Fruit fly (Drosophila melanogaster): Measurements from ENCODE around the gene CG6621.

Gene CG6621

dm6 chr3R:10872148-10872783 is 21.1 kb downstream of the CG6621 start, which contains the start of gene Fdh (continued):
- TF ChIP-seq Hmr (GFP tag; optimal IDR thresholded peaks at IDR 0.05) (peak; percentile 64), cg (GFP tag; optimal IDR thresholded peaks at IDR 0.05) (no peak), CG7928 (GFP tag; optimal IDR thresholded peaks at IDR 0.05) (no peak), Max (GFP tag; optimal IDR thresholded peaks at IDR 0.05) (peak; percentile 45), gce (GFP tag; IDR thresholded peaks at IDR 0.05) (0 out of 3 replicates have a peak, but pooled peaks have one; percentile 28), CG11085 (GFP tag; IDR thresholded peaks at IDR 0.05) (no peak), CG7556 (GFP tag; optimal IDR thresholded peaks at IDR 0.05) (peak; percentile 56), slou (GFP tag; optimal IDR thresholded peaks at IDR 0.05) (peak; percentile 5), trh (GFP tag; optimal IDR thresholded peaks at IDR 0.05) (no peak), peb (GFP tag; IDR thresholded peaks at IDR 0.05) (no peak), sisA (GFP tag; IDR thresholded peaks at IDR 0.05) (no peak), prd (optimal IDR thresholded peaks at IDR 0.05) (no peak), prd (GFP tag; IDR thresholded peaks at IDR 0.05) (0 out of 3 replicates have a peak, but pooled peaks have one; percentile 16), az2 (GFP tag; optimal IDR thresholded peaks at IDR 0.05) (peak; percentile 22), bsh (GFP tag; optimal IDR thresholded peaks at IDR 0.05) (peak in 1 of 2 experiments; percentile 59), CG1602 (GFP tag; optimal IDR thresholded peaks at IDR 0.05) (peak; percentile 58), HLH3B (GFP tag; IDR thresholded peaks at IDR 0.05) (peak; percentile 37; the same call in 1 of the 2 replicates), odd (GFP tag; optimal IDR thresholded peaks at IDR 0.05) (peak; percentile 62), CG14710 (tag; optimal IDR thresholded peaks at IDR 0.05) (peak; percentile 85), Bteb2 (GFP tag; optimal IDR thresholded peaks at IDR 0.05) (no peak), CG30431 (GFP tag; optimal IDR thresholded peaks at IDR 0.05) (no peak), CG8388 (GFP tag; optimal IDR thresholded peaks at IDR 0.05) (peak; percentile 61), CG6854 (GFP tag; optimal IDR thresholded peaks at IDR 0.05) (no peak), CG10431 (GFP tag; optimal IDR thresholded peaks at IDR 0.05) (peak; percentile 45), cato (GFP tag; optimal IDR thresholded peaks at IDR 0.05; ENCODE audit: borderline replicate concordance) (peak; percentile 35), CG8281 (tag; optimal IDR thresholded peaks at IDR 0.05) (no peak), CG18476 (GFP tag; optimal IDR thresholded peaks at IDR 0.05) (peak; percentile 51), CG31224 (GFP tag; IDR thresholded peaks at IDR 0.05) (no peak), CG8359 (GFP tag; optimal IDR thresholded peaks at IDR 0.05; ENCODE audit: borderline replicate concordance) (no peak), Hsf (GFP tag; optimal IDR thresholded peaks at IDR 0.05) (peak; percentile 38)

dm6 chr3R:10870561-10870960 is 22.8 kb downstream of the CG6621 start:
- no peak for TF ChIP-seq D19B (GFP tag; optimal IDR thresholded peaks at IDR 0.05)
- TF ChIP-seq CG34376 (GFP tag; optimal IDR thresholded peaks at IDR 0.05) = peak; percentile 20
- TF ChIP-seq sug (tag; optimal IDR thresholded peaks at IDR 0.05) = peak; percentile 92
- TF ChIP-seq sens (GFP tag) = peak; percentile 37
- TF ChIP-seq CG11247 (GFP tag; IDR thresholded peaks at IDR 0.05) = no peak
- TF ChIP-seq Pdp1 (GFP tag; optimal IDR thresholded peaks at IDR 0.05) = peak in 1 of 2 experiments; percentile 58
- TF ChIP-seq gsb-n (tag; optimal IDR thresholded peaks at IDR 0.05) = no peak
- TF ChIP-seq Hr78 (GFP tag; optimal IDR thresholded peaks at IDR 0.05) = peak in 1 of 2 experiments; percentile 12
